Fruit fly (Drosophila melanogaster): ENCODE measurements around the gene dpr19.

dpr19 gene

dm6 chr2L:10387869-10388726 lies 12.1 kb downstream of the dpr19 start, which contains the start of gene da (continued):
- TF ChIP-seq croc (GFP tag; conservative IDR thresholded peaks at IDR 0.05) (no peak), tio (GFP tag; optimal IDR thresholded peaks at IDR 0.05) (no peak), Lhr (GFP tag; optimal IDR thresholded peaks at IDR 0.05) (peak; percentile 23), Trl (optimal IDR thresholded peaks at IDR 0.05) (no peak), Trl (GFP tag; optimal IDR thresholded peaks at IDR 0.05) (peak; percentile 47), CG5180 (GFP tag; optimal IDR thresholded peaks at IDR 0.05) (no peak), psq (GFP tag; optimal IDR thresholded peaks at IDR 0.05) (no peak), CG17829 (tag; optimal IDR thresholded peaks at IDR 0.05) (peak; percentile 76), CG42726 (GFP tag; IDR thresholded peaks at IDR 0.05; ENCODE audit: partially characterized antibody) (no peak), Ravus (GFP tag; IDR thresholded peaks at IDR 0.05) (no peak), CG15479 (GFP tag; optimal IDR thresholded peaks at IDR 0.05) (peak; percentile 81), nau (GFP tag; optimal IDR thresholded peaks at IDR 0.05) (no peak), crol (GFP tag; IDR thresholded peaks at IDR 0.05) (no peak), Vsx1 (GFP tag; optimal IDR thresholded peaks at IDR 0.05) (no peak), CG18599 (GFP tag; optimal IDR thresholded peaks at IDR 0.05) (peak; percentile 45), Hsf (GFP tag; optimal IDR thresholded peaks at IDR 0.05) (peak; percentile 73), CG10274 (GFP tag; optimal IDR thresholded peaks at IDR 0.05) (no peak), HLH3B (GFP tag; IDR thresholded peaks at IDR 0.05) (peak; percentile 52), Hmx (GFP tag; optimal IDR thresholded peaks at IDR 0.05) (peak; percentile 49), ind (GFP tag; optimal IDR thresholded peaks at IDR 0.05) (peak; percentile 51), CG13894 (tag; optimal IDR thresholded peaks at IDR 0.05) (peak; percentile 53), ewg (GFP tag; optimal IDR thresholded peaks at IDR 0.05) (no peak), her (GFP tag; optimal IDR thresholded peaks at IDR 0.05) (peak; percentile 46), CG8359 (GFP tag; optimal IDR thresholded peaks at IDR 0.05; ENCODE audit: borderline replicate concordance) (no peak), CG16863 (GFP tag; optimal IDR thresholded peaks at IDR 0.05) (peak; percentile 57), CG12155 (GFP tag; optimal IDR thresholded peaks at IDR 0.05) (peak; percentile 50), CG12744 (GFP tag; optimal IDR thresholded peaks at IDR 0.05) (peak; percentile 3), CG10366 (GFP tag; IDR thresholded peaks at IDR 0.05) (peak; percentile 63; the same call in 1 of the 2 replicates), CG4282 (GFP tag; optimal IDR thresholded peaks at IDR 0.05) (peak; percentile 46), CG2199 (GFP tag; IDR thresholded peaks at IDR 0.05) (0 out of 3 replicates have a peak, but pooled peaks have one; percentile 68), Oaz (GFP tag; IDR thresholded peaks at IDR 0.05) (no peak), Sin3A (optimal IDR thresholded peaks at IDR 0.05) (no peak), NfI (GFP tag; optimal IDR thresholded peaks at IDR 0.05) (peak; percentile 75), CG33557 (GFP tag; optimal IDR thresholded peaks at IDR 0.05) (peak; percentile 18), ranshi (GFP tag; IDR thresholded peaks at IDR 0.05) (0 out of 2 replicates have a peak, but pooled peaks have one; percentile 17), CG15011 (GFP tag; optimal IDR thresholded peaks at IDR 0.05) (no peak), CG18476 (GFP tag; optimal IDR thresholded peaks at IDR 0.05) (peak; percentile 44), HLH54F (GFP tag; optimal IDR thresholded peaks at IDR 0.05) (peak; percentile 65), H15 (GFP tag; IDR thresholded peaks at IDR 0.05) (0 out of 3 replicates have a peak, but pooled peaks have one; percentile 13), pan (optimal IDR thresholded peaks at IDR 0.05) (no peak), pan (GFP tag; optimal IDR thresholded peaks at IDR 0.05 in 1 of 2, IDR thresholded peaks at IDR 0.05 in 1 of 2) (peak in 1 of 2 experiments; percentile 61), Sox100B (GFP tag; optimal IDR thresholded peaks at IDR 0.05) (peak; percentile 51), ems (GFP tag; optimal IDR thresholded peaks at IDR 0.05) (peak; percentile 46), Fer2 (tag; optimal IDR thresholded peaks at IDR 0.05) (peak; percentile 1), hkb (optimal IDR thresholded peaks at IDR 0.05) (no peak), hkb (GFP tag; IDR thresholded peaks at IDR 0.05) (peak; percentile 54), Bgb (GFP tag; IDR thresholded peaks at IDR 0.05; ENCODE audit: partially characterized antibody) (peak; percentile 49; the same call in 1 of the 2 replicates), CG17612 (GFP tag; IDR thresholded peaks at IDR 0.05) (no peak), z (GFP tag; IDR thresholded peaks at IDR 0.05) (no peak)
